Fruit fly (Drosophila melanogaster): ENCODE measurements around the gene sloth1.

- no peak for TF ChIP-seq CG15710 (tag; optimal IDR thresholded peaks at IDR 0.05)
- no peak for TF ChIP-seq gl (tag; optimal IDR thresholded peaks at IDR 0.05)
- no peak for TF ChIP-seq CG17806 (tag; optimal IDR thresholded peaks at IDR 0.05)
- TF ChIP-seq CG14655 (GFP tag; optimal IDR thresholded peaks at IDR 0.05), result no peak
- no peak for TF ChIP-seq CG9948 (tag; optimal IDR thresholded peaks at IDR 0.05)
- TF ChIP-seq rn (GFP tag; IDR thresholded peaks at IDR 0.05), result no peak
- no peak for TF ChIP-seq Snoo (tag; optimal IDR thresholded peaks at IDR 0.05)
- no peak for TF ChIP-seq CG32121 (GFP tag; IDR thresholded peaks at IDR 0.05)
Measured at dm6 chrX:6987091-6987490, 24.1 kb upstream of the sloth1 start.
